Fruit fly (Drosophila melanogaster) whole organism, embryonic: ENCODE results near the gene CG9497.
A peak's percentile ranks its signal among the peaks of the same experiment; 100 is the strongest.

ENCODE experiments used
- Awh ChIP-seq: fragments of 200-800 bp; sonication (Bioruptor generic); IDR thresholded peaks from 2 replicates; pipeline ENCODE4, ENCODE4 v1.3.6; 2022; ENCODE audit warnings: missing biosample characterization, missing genetic modification characterization
- CG10274 ChIP-seq: fragments of 200-800 bp; sonication (Bioruptor generic); optimal IDR thresholded peaks from 3 replicates; lab custom pipeline; 2017; ENCODE audit warnings: missing biosample characterization, mild to moderate bottlenecking, missing genetic modification characterization
- CG14050 ChIP-seq: fragments of 200-800 bp; sonication (Bioruptor generic); IDR thresholded peaks from 3 replicates; pipeline ENCODE4 v1.3.6; 2022; ENCODE audit warnings: missing biosample characterization, missing genetic modification characterization
- CG14965 ChIP-seq: fragments of 200-800 bp; sonication (Bioruptor generic); optimal IDR thresholded peaks from 2 replicates; lab custom pipeline; 2016; ENCODE audit warnings: missing biosample characterization, missing genetic modification characterization, borderline replicate concordance
- CG15011 ChIP-seq: fragments of 200-800 bp; sonication (Bioruptor generic); optimal IDR thresholded peaks from 3 replicates; lab custom pipeline; 2018; ENCODE audit warnings: missing biosample characterization, mild to moderate bottlenecking, missing genetic modification characterization
- CG15514 ChIP-seq: fragments of 200-800 bp; sonication (Bioruptor generic); optimal IDR thresholded peaks from 3 replicates; lab custom pipeline; 2017; ENCODE audit warnings: missing biosample characterization, missing genetic modification characterization, mild to moderate bottlenecking, moderate library complexity, missing genetic modification reagents
- CG1832 ChIP-seq: fragments of 200-800 bp; sonication (Bioruptor generic); optimal IDR thresholded peaks from 2 replicates; lab custom pipeline; 2017; ENCODE audit warnings: missing biosample characterization, mild to moderate bottlenecking, missing genetic modification characterization, inconsistent platforms
- CG2120 ChIP-seq: fragments of 200-800 bp; sonication (Bioruptor generic); optimal IDR thresholded peaks from 3 replicates; lab custom pipeline; 2016; ENCODE audit warnings: missing biosample characterization, missing genetic modification characterization
- CG32532 ChIP-seq: fragments of 200-800 bp; sonication (Bioruptor generic); IDR thresholded peaks from 2 replicates; pipeline ENCODE4 v1.3.6; 2022; ENCODE audit warnings: missing biosample characterization, missing genetic modification characterization
- CG33557 ChIP-seq: fragments of 200-800 bp; sonication (Bioruptor generic); optimal IDR thresholded peaks from 2 replicates; lab custom pipeline; 2019; ENCODE audit warnings: missing biosample characterization, mild to moderate bottlenecking, missing genetic modification characterization, moderate library complexity
- CG3995 ChIP-seq: fragments of 200-800 bp; sonication (Bioruptor generic); optimal IDR thresholded peaks from 3 replicates; lab custom pipeline; 2016; ENCODE audit warnings: missing biosample characterization, missing genetic modification characterization
- CG42726 ChIP-seq: fragments of 200-800 bp; sonication (Bioruptor generic); IDR thresholded peaks from 2 replicates; pipeline ENCODE4 v1.3.6; 2022; ENCODE audit warnings: missing biosample characterization, missing genetic modification characterization; ENCODE audit not compliant: partially characterized antibody
- CG4360 ChIP-seq: fragments of 200-800 bp; sonication (Bioruptor generic); IDR thresholded peaks from 2 replicates; pipeline ENCODE4 v1.3.6; 2022; ENCODE audit warnings: missing biosample characterization, missing genetic modification characterization
- CG5245 ChIP-seq: fragments of 200-800 bp; sonication (Bioruptor generic); optimal IDR thresholded peaks from 3 replicates; lab custom pipeline; 2016; ENCODE audit warnings: missing biosample characterization, missing genetic modification characterization
- CG6175 ChIP-seq: fragments of 200-800 bp; sonication (Bioruptor generic); IDR thresholded peaks from 3 replicates; pipeline ENCODE4 v1.3.6; 2022; ENCODE audit warnings: missing biosample characterization, missing genetic modification characterization
- CG6254 ChIP-seq: fragments of 200-800 bp; sonication (Bioruptor generic); optimal IDR thresholded peaks from 3 replicates; lab custom pipeline; 2017; ENCODE audit warnings: mild to moderate bottlenecking, missing biosample characterization, missing genetic modification reagents, missing genetic modification characterization
- CG7839 ChIP-seq: fragments of 200-800 bp; sonication (Bioruptor generic); optimal IDR thresholded peaks from 3 replicates; lab custom pipeline; 2018; ENCODE audit warnings: missing biosample characterization, mild to moderate bottlenecking, missing genetic modification characterization, moderate library complexity
- CG7963 ChIP-seq: fragments of 200-800 bp; sonication (Bioruptor generic); IDR thresholded peaks from 3 replicates; pipeline ENCODE4 v1.3.6; 2022; ENCODE audit warnings: missing biosample characterization, missing genetic modification characterization; ENCODE audit not compliant: partially characterized antibody
- CG7987 ChIP-seq: fragments of 200-800 bp; sonication (Bioruptor generic); optimal IDR thresholded peaks from 2 replicates; lab custom pipeline; 2018; ENCODE audit warnings: missing biosample characterization, mild to moderate bottlenecking, missing genetic modification characterization, moderate library complexity
- CG8290 ChIP-seq, 3 experiments: fragments of 200-800 bp; sonication (Bioruptor generic); optimal IDR thresholded peaks; 2 replicates each; lab custom pipeline; 2016 to 2019; ENCODE audit warnings: missing biosample characterization in 3 of 3, missing genetic modification characterization in 3 of 3, mild to moderate bottlenecking in 2 of 3, moderate library complexity in 1 of 3
- CG9215 ChIP-seq: fragments of 200-800 bp; sonication (Bioruptor generic); IDR thresholded peaks from 2 replicates; pipeline ENCODE4 v1.3.6; 2022; ENCODE audit warnings: missing biosample characterization, missing genetic modification characterization
- CG9817 ChIP-seq: fragments of 200-800 bp; sonication (Bioruptor generic); optimal IDR thresholded peaks from 2 replicates; lab custom pipeline; 2018; ENCODE audit warnings: missing biosample characterization, mild to moderate bottlenecking, missing genetic modification characterization, moderate library complexity
- Chrac-16 ChIP-seq: fragments of 200-800 bp; sonication (Bioruptor generic); optimal IDR thresholded peaks from 3 replicates; lab custom pipeline; 2016; ENCODE audit warnings: missing biosample characterization, missing genetic modification characterization
- Doc2 ChIP-seq: fragments of 200-800 bp; sonication (Bioruptor generic); IDR thresholded peaks from 2 replicates; pipeline ENCODE4 v1.3.6; 2022; ENCODE audit warnings: missing biosample characterization, missing genetic modification characterization
- HLH54F ChIP-seq: fragments of 200-800 bp; sonication (Bioruptor generic); optimal IDR thresholded peaks from 3 replicates; lab custom pipeline; 2016; ENCODE audit warnings: missing biosample characterization, missing genetic modification characterization
- Hmx ChIP-seq: fragments of 200-800 bp; sonication (Bioruptor generic); optimal IDR thresholded peaks from 2 replicates; lab custom pipeline; 2016; ENCODE audit warnings: missing biosample characterization, missing genetic modification characterization
- Jarid2 ChIP-seq: fragments of 200-800 bp; sonication (Bioruptor generic); optimal IDR thresholded peaks from 3 replicates; lab custom pipeline; 2017; ENCODE audit warnings: mild to moderate bottlenecking, missing biosample characterization, missing genetic modification reagents, missing genetic modification characterization
- Max ChIP-seq: fragments of 200-800 bp; sonication (Bioruptor generic); optimal IDR thresholded peaks from 2 replicates; lab custom pipeline; 2016; ENCODE audit warnings: missing biosample characterization, mild to moderate bottlenecking, missing genetic modification characterization
- Mrtf ChIP-seq: fragments of 200-800 bp; sonication (Bioruptor generic); IDR thresholded peaks from 3 replicates; pipeline ENCODE4 v1.3.6; 2022; ENCODE audit warnings: missing biosample characterization, missing genetic modification characterization
- Nf-YC ChIP-seq: fragments of 200-800 bp; optimal IDR thresholded peaks from 3 replicates; lab custom pipeline; 2019; ENCODE audit warnings: missing biosample characterization, mild to moderate bottlenecking, missing genetic modification characterization, moderate library complexity
- Sox102F ChIP-seq: fragments of 200-800 bp; sonication (Bioruptor generic); optimal IDR thresholded peaks from 2 replicates; lab custom pipeline; 2018; ENCODE audit warnings: missing biosample characterization, mild to moderate bottlenecking, missing genetic modification characterization, moderate library complexity
- ase ChIP-seq: fragments of 200-800 bp; sonication (Bioruptor generic); IDR thresholded peaks from 3 replicates; pipeline ENCODE4 v1.3.6; 2022; ENCODE audit warnings: missing biosample characterization, missing genetic modification characterization
- bsh ChIP-seq, 2 experiments: fragments of 200-800 bp; sonication (Bioruptor generic); optimal IDR thresholded peaks; 2 replicates each; lab custom pipeline; 2017 to 2018; ENCODE audit warnings: mild to moderate bottlenecking in 2 of 2, missing biosample characterization in 2 of 2, missing genetic modification characterization in 2 of 2, moderate library complexity in 1 of 2
- croc ChIP-seq: fragments of 200-800 bp; sonication (Bioruptor generic); conservative IDR thresholded peaks from 3 replicates; pipeline ENCODE4 v1.3.6; 2022; ENCODE audit warnings: missing biosample characterization, missing genetic modification characterization
- dpn ChIP-seq, 2 experiments: fragments of 200-800 bp; sonication (Bioruptor generic); optimal IDR thresholded peaks; 3 replicates each; lab custom pipeline; 2016; ENCODE audit warnings: missing biosample characterization in 2 of 2, missing genetic modification characterization in 2 of 2
- ems ChIP-seq: fragments of 200-800 bp; sonication (Bioruptor generic); optimal IDR thresholded peaks from 3 replicates; lab custom pipeline; 2016; ENCODE audit warnings: missing biosample characterization, missing genetic modification characterization
- ewg ChIP-seq: fragments of 200-800 bp; sonication (Bioruptor generic); optimal IDR thresholded peaks from 3 replicates; lab custom pipeline; 2017; ENCODE audit warnings: mild to moderate bottlenecking, missing biosample characterization, missing genetic modification reagents, missing genetic modification characterization
- hth ChIP-seq: fragments of >200 bp; optimal IDR thresholded peaks from 2 replicates; lab custom pipeline; 2017; ENCODE audit warnings: inconsistent platforms
- knrl ChIP-seq: fragments of 200-800 bp; sonication (Bioruptor generic); IDR thresholded peaks from 3 replicates; pipeline ENCODE4 v1.3.6; 2022; ENCODE audit warnings: missing biosample characterization, missing genetic modification characterization; ENCODE audit not compliant: partially characterized antibody
- nerfin-1 ChIP-seq: fragments of 200-800 bp; sonication (Bioruptor generic); optimal IDR thresholded peaks from 3 replicates; lab custom pipeline; 2019; ENCODE audit warnings: missing biosample characterization, mild to moderate bottlenecking, missing genetic modification characterization, moderate library complexity
- nerfin-2 ChIP-seq: fragments of 200-800 bp; sonication (Bioruptor generic); IDR thresholded peaks from 2 replicates; pipeline ENCODE4 v1.3.6; 2022; ENCODE audit warnings: missing biosample characterization, missing genetic modification characterization; ENCODE audit not compliant: partially characterized antibody
- oc ChIP-seq: fragments of 200-800 bp; sonication (Bioruptor generic); optimal IDR thresholded peaks from 2 replicates; lab custom pipeline; 2018; ENCODE audit warnings: missing biosample characterization, mild to moderate bottlenecking, missing genetic modification characterization, moderate library complexity
- odd ChIP-seq: fragments of 200-800 bp; sonication (Bioruptor generic); optimal IDR thresholded peaks from 2 replicates; lab custom pipeline; 2017; ENCODE audit warnings: missing biosample characterization, mild to moderate bottlenecking, missing genetic modification characterization
- onecut ChIP-seq: fragments of 200-800 bp; sonication (Bioruptor generic); IDR thresholded peaks from 2 replicates; pipeline ENCODE4 v1.3.6; 2022; ENCODE audit warnings: missing biosample characterization, missing genetic modification characterization
- pum ChIP-seq: fragments of 200-800 bp; sonication (Bioruptor generic); optimal IDR thresholded peaks from 2 replicates; lab custom pipeline; 2016; ENCODE audit warnings: missing biosample characterization, missing genetic modification characterization
- rib ChIP-seq: fragments of 200-800 bp; sonication (Bioruptor generic); IDR thresholded peaks from 2 replicates; pipeline ENCODE4 v1.3.6; 2022; ENCODE audit warnings: missing biosample characterization, missing genetic modification characterization
- ro ChIP-seq: fragments of 200-800 bp; sonication (Bioruptor generic); IDR thresholded peaks from 2 replicates; pipeline ENCODE4 v1.3.6; 2022; ENCODE audit warnings: missing biosample characterization, missing genetic modification characterization
- wek ChIP-seq: fragments of 200-800 bp; sonication (Bioruptor generic); optimal IDR thresholded peaks from 3 replicates; lab custom pipeline; 2018; ENCODE audit warnings: missing biosample characterization, mild to moderate bottlenecking, missing genetic modification characterization, moderate library complexity

Gene CG9497

dm6 chr2L:6343084-6343873 lies 4.9 kb downstream of the CG9497 start (continued):
- TF ChIP-seq CG33557 (GFP tag; lab: Kevin White, UChicago) (no peak), CG32532 (GFP tag; lab: Robert Waterston, UW) (0 out of 2 replicates have a peak, but pooled peaks have one; percentile 5), CG1832 (GFP tag; lab: Kevin White, UChicago) (no peak), wek (GFP tag; lab: Kevin White, UChicago) (no peak), CG42726 (GFP tag; lab: Robert Waterston, UW) (peak; percentile 65), CG9817 (no peak), CG3995 (GFP tag; lab: Kevin White, UChicago) (no peak), CG6175 (GFP tag; lab: Robert Waterston, UW) (0 out of 3 replicates have a peak, but pooled peaks have one; percentile 43), Nf-YC (tag; lab: Kevin White, UChicago) (peak; percentile 26), ase (no peak), ro (GFP tag; lab: Robert Waterston, UW) (no peak), CG9215 (GFP tag; lab: Robert Waterston, UW) (no peak), odd (no peak), CG14965 (no peak), oc (tag; lab: Kevin White, UChicago) (no peak), CG4360 (GFP tag; lab: Robert Waterston, UW) (no peak), onecut (GFP tag; lab: Robert Waterston, UW) (no peak), CG5245 (no peak), nerfin-2 (GFP tag; lab: Robert Waterston, UW) (no peak), CG10274 (GFP tag; lab: Kevin White, UChicago) (peak; percentile 83), Awh (GFP tag; lab: Robert Waterston, UW) (no peak), rib (GFP tag; lab: Robert Waterston, UW) (peak; percentile 68), CG7839 (peak; percentile 13), Jarid2 (GFP tag; lab: Kevin White, UChicago) (peak; percentile 19), knrl (GFP tag; lab: Robert Waterston, UW) (peak; percentile 36; the same call in 1 of the 3 replicates), CG15514 (GFP tag; lab: Kevin White, UChicago) (peak; percentile 97), Max (GFP tag; lab: Kevin White, UChicago) (peak; percentile 73), bsh (GFP tag; optimal IDR thresholded peaks at IDR 0.05; lab: Kevin White, UChicago) (no peak), CG8290 (GFP tag; optimal IDR thresholded peaks at IDR 0.05; lab: Kevin White, UChicago) (no peak), CG8290 (tag; optimal IDR thresholded peaks at IDR 0.05; lab: Kevin White, UChicago) (peak in 1 of 2 experiments; percentile 56), CG6254 (GFP tag; lab: Kevin White, UChicago) (no peak), Doc2 (GFP tag; lab: Robert Waterston, UW) (no peak), croc (GFP tag; lab: Robert Waterston, UW) (no peak), Sox102F (GFP tag; lab: Kevin White, UChicago) (no peak), Hmx (GFP tag; lab: Kevin White, UChicago) (no peak), nerfin-1 (tag; lab: Kevin White, UChicago) (peak; percentile 68), ewg (GFP tag; lab: Kevin White, UChicago) (no peak), pum (GFP tag; lab: Kevin White, UChicago) (no peak), CG7987 (GFP tag; lab: Kevin White, UChicago) (no peak), HLH54F (GFP tag; lab: Kevin White, UChicago) (no peak), CG15011 (GFP tag; lab: Kevin White, UChicago) (no peak), dpn (GFP tag; optimal IDR thresholded peaks at IDR 0.05; lab: Kevin White, UChicago) (peak; percentile 0 to 24), CG14050 (no peak), Mrtf (GFP tag; lab: Robert Waterston, UW) (no peak), hth (lab: Kevin White, UChicago) (no peak), Chrac-16 (no peak), CG2120 (no peak), CG7963 (GFP tag; lab: Robert Waterston, UW) (no peak), ems (GFP tag; lab: Kevin White, UChicago) (no peak)
